Fruit fly (Drosophila melanogaster) whole organism, embryonic: ENCODE results near the gene Dbp73D.

ENCODE experiments used
- Atf6 ChIP-seq: fragments of 200-800 bp; sonication (Bioruptor generic); IDR thresholded peaks from 2 replicates; pipeline ENCODE4 v1.3.6; 2022; ENCODE audit warnings: missing biosample characterization, missing genetic modification characterization
- CG10462 ChIP-seq: fragments of 200-800 bp; sonication (Bioruptor generic); optimal IDR thresholded peaks from 2 replicates; lab custom pipeline; 2016; ENCODE audit warnings: missing biosample characterization, missing genetic modification characterization
- CG11695 ChIP-seq: fragments of 200-800 bp; sonication (Bioruptor generic); IDR thresholded peaks from 3 replicates; pipeline ENCODE4 v1.3.6; 2022; ENCODE audit warnings: missing biosample characterization, missing genetic modification characterization
- CG11696 ChIP-seq: fragments of 200-800 bp; sonication (Bioruptor generic); IDR thresholded peaks from 2 replicates; pipeline ENCODE4 v1.3.6; 2022; ENCODE audit warnings: missing biosample characterization, missing genetic modification characterization
- CG12769 ChIP-seq: fragments of 200-800 bp; sonication (Bioruptor generic); optimal IDR thresholded peaks from 2 replicates; lab custom pipeline; 2019; ENCODE audit warnings: missing biosample characterization, mild to moderate bottlenecking, missing genetic modification characterization, moderate library complexity
- CG14014 ChIP-seq: fragments of 200-800 bp; sonication (Bioruptor generic); IDR thresholded peaks from 2 replicates; pipeline ENCODE4 v1.3.6; 2022; ENCODE audit warnings: missing biosample characterization, missing genetic modification characterization
- CG14441 ChIP-seq: fragments of 200-800 bp; sonication (Bioruptor generic); IDR thresholded peaks from 2 replicates; pipeline ENCODE4 v1.3.6; 2022; ENCODE audit warnings: missing biosample characterization, missing genetic modification characterization
- CG15011 ChIP-seq: fragments of 200-800 bp; sonication (Bioruptor generic); optimal IDR thresholded peaks from 3 replicates; lab custom pipeline; 2018; ENCODE audit warnings: missing biosample characterization, mild to moderate bottlenecking, missing genetic modification characterization
- CG15514 ChIP-seq: fragments of 200-800 bp; sonication (Bioruptor generic); optimal IDR thresholded peaks from 3 replicates; lab custom pipeline; 2017; ENCODE audit warnings: missing biosample characterization, missing genetic modification characterization, mild to moderate bottlenecking, moderate library complexity, missing genetic modification reagents
- CG16813 ChIP-seq: fragments of 200-800 bp; sonication (Bioruptor generic); IDR thresholded peaks from 3 replicates; pipeline ENCODE4 v1.3.6; 2022; ENCODE audit warnings: missing biosample characterization, missing genetic modification characterization; ENCODE audit not compliant: partially characterized antibody
- CG18599 ChIP-seq: fragments of 200-800 bp; sonication (Bioruptor generic); optimal IDR thresholded peaks from 3 replicates; lab custom pipeline; 2017; ENCODE audit warnings: missing biosample characterization, missing genetic modification characterization, mild to moderate bottlenecking, moderate library complexity, missing genetic modification reagents
- CG18619 ChIP-seq: fragments of 200-800 bp; sonication (Bioruptor generic); optimal IDR thresholded peaks from 3 replicates; lab custom pipeline; 2017; ENCODE audit warnings: missing biosample characterization, mild to moderate bottlenecking, missing genetic modification characterization
- CG30403 ChIP-seq: fragments of 200-800 bp; sonication (Bioruptor generic); optimal IDR thresholded peaks from 3 replicates; lab custom pipeline; 2016; ENCODE audit warnings: missing biosample characterization, missing genetic modification characterization
- CG4360 ChIP-seq: fragments of 200-800 bp; sonication (Bioruptor generic); IDR thresholded peaks from 2 replicates; pipeline ENCODE4 v1.3.6; 2022; ENCODE audit warnings: missing biosample characterization, missing genetic modification characterization
- CG43689 ChIP-seq: fragments of 200-800 bp; sonication (Bioruptor generic); IDR thresholded peaks from 2 replicates; pipeline ENCODE4 v1.3.6; 2022; ENCODE audit warnings: missing biosample characterization, missing genetic modification characterization
- CG4854 ChIP-seq: fragments of 200-800 bp; sonication (Bioruptor generic); optimal IDR thresholded peaks from 2 replicates; lab custom pipeline; 2016; ENCODE audit warnings: missing biosample characterization, missing genetic modification characterization, inconsistent platforms
- CG6683 ChIP-seq: fragments of 200-800 bp; sonication (Bioruptor generic); optimal IDR thresholded peaks from 2 replicates; lab custom pipeline; 2017; ENCODE audit warnings: missing biosample characterization, mild to moderate bottlenecking, missing genetic modification characterization, missing genetic modification reagents
- CG7928 ChIP-seq: fragments of 200-800 bp; sonication (Bioruptor generic); optimal IDR thresholded peaks from 2 replicates; lab custom pipeline; 2017; ENCODE audit warnings: missing biosample characterization, mild to moderate bottlenecking, missing genetic modification characterization
- CG8089 ChIP-seq: fragments of 200-800 bp; sonication (Bioruptor generic); optimal IDR thresholded peaks from 3 replicates; lab custom pipeline; 2016; ENCODE audit warnings: missing biosample characterization, missing genetic modification characterization
- Dip2 ChIP-seq: fragments of 200-800 bp; sonication (Bioruptor generic); IDR thresholded peaks from 2 replicates; pipeline ENCODE4 v1.3.6; 2022; ENCODE audit warnings: missing biosample characterization, missing genetic modification characterization
- MTF-1 ChIP-seq: fragments of 200-800 bp; sonication (Bioruptor generic); optimal IDR thresholded peaks from 2 replicates; lab custom pipeline; 2018; ENCODE audit warnings: missing biosample characterization, mild to moderate bottlenecking, missing genetic modification characterization, borderline replicate concordance
- Max ChIP-seq: fragments of 200-800 bp; sonication (Bioruptor generic); optimal IDR thresholded peaks from 2 replicates; lab custom pipeline; 2016; ENCODE audit warnings: missing biosample characterization, mild to moderate bottlenecking, missing genetic modification characterization
- Nf-YA ChIP-seq: fragments of 200-800 bp; sonication (Bioruptor generic); IDR thresholded peaks from 2 replicates; pipeline ENCODE4 v1.3.6; 2022; ENCODE audit warnings: missing biosample characterization, missing genetic modification characterization
- Oli ChIP-seq: fragments of 200-800 bp; sonication (Bioruptor generic); optimal IDR thresholded peaks from 2 replicates; lab custom pipeline; 2018; ENCODE audit warnings: missing biosample characterization, mild to moderate bottlenecking, missing genetic modification characterization, moderate library complexity
- Rfx ChIP-seq: fragments of 200-800 bp; sonication (Bioruptor generic); IDR thresholded peaks from 2 replicates; pipeline ENCODE4 v1.3.6; 2022; ENCODE audit warnings: missing biosample characterization, missing genetic modification characterization
- Ssrp ChIP-seq: fragments of 200-800 bp; sonication (Bioruptor generic); optimal IDR thresholded peaks from 2 replicates; lab custom pipeline; 2018; ENCODE audit warnings: missing biosample characterization, mild to moderate bottlenecking, missing genetic modification characterization, moderate library complexity
- Taf1 ChIP-seq: fragments of 200-800 bp; sonication (Bioruptor generic); IDR thresholded peaks from 2 replicates; pipeline ENCODE4 v1.3.6; 2022; ENCODE audit warnings: missing biosample characterization, missing genetic modification characterization
- Xrp1 ChIP-seq: fragments of 200-800 bp; sonication (Bioruptor generic); IDR thresholded peaks from 2 replicates; pipeline ENCODE4 v1.3.6; 2022; ENCODE audit warnings: missing biosample characterization, missing genetic modification characterization
- YL-1 ChIP-seq: fragments of 200-800 bp; sonication (Bioruptor generic); optimal IDR thresholded peaks from 3 replicates; lab custom pipeline; 2017; ENCODE audit warnings: missing biosample characterization, mild to moderate bottlenecking, missing genetic modification characterization
- al ChIP-seq: fragments of 200-800 bp; sonication (Bioruptor generic); IDR thresholded peaks from 2 replicates; pipeline ENCODE4 v1.3.6; 2022; ENCODE audit warnings: missing biosample characterization, missing genetic modification characterization
- amos ChIP-seq: fragments of 200-800 bp; sonication (Bioruptor generic); IDR thresholded peaks from 2 replicates; pipeline ENCODE4 v1.3.6; 2022; ENCODE audit warnings: missing biosample characterization, missing genetic modification characterization; ENCODE audit not compliant: partially characterized antibody
- ara ChIP-seq: fragments of 200-800 bp; sonication (Bioruptor generic); IDR thresholded peaks from 2 replicates; pipeline ENCODE4 v1.3.6; 2022; ENCODE audit warnings: missing biosample characterization, missing genetic modification characterization
- bab2 ChIP-seq: fragments of 200-800 bp; sonication (Bioruptor generic); optimal IDR thresholded peaks from 2 replicates; lab custom pipeline; 2016; ENCODE audit warnings: missing biosample characterization, missing genetic modification characterization
- caup ChIP-seq: fragments of 200-800 bp; sonication (Bioruptor generic); optimal IDR thresholded peaks from 3 replicates; lab custom pipeline; 2017; ENCODE audit warnings: missing biosample characterization, mild to moderate bottlenecking, missing genetic modification characterization, moderate library complexity; ENCODE audit not compliant: severe bottlenecking
- ci ChIP-seq: fragments of 200-800 bp; sonication (Bioruptor generic); IDR thresholded peaks from 3 replicates; pipeline ENCODE4 v1.3.6; 2022; ENCODE audit warnings: missing biosample characterization, missing genetic modification characterization
- dati ChIP-seq: fragments of 200-800 bp; sonication (Bioruptor generic); IDR thresholded peaks from 2 replicates; pipeline ENCODE4 v1.3.6; 2022; ENCODE audit warnings: missing biosample characterization, missing genetic modification characterization
- dpn ChIP-seq, 2 experiments: fragments of 200-800 bp; sonication (Bioruptor generic); optimal IDR thresholded peaks; 3 replicates each; lab custom pipeline; 2016; ENCODE audit warnings: missing biosample characterization in 2 of 2, missing genetic modification characterization in 2 of 2
- fru ChIP-seq: fragments of >200 bp; optimal IDR thresholded peaks from 2 replicates; lab custom pipeline; 2017
- gsb ChIP-seq: fragments of 200-800 bp; sonication (Bioruptor generic); IDR thresholded peaks from 2 replicates; pipeline ENCODE4 v1.3.6; 2022; ENCODE audit warnings: missing biosample characterization, missing genetic modification characterization
- ham ChIP-seq: fragments of 200-800 bp; sonication (Bioruptor generic); IDR thresholded peaks from 2 replicates; pipeline ENCODE4 v1.3.6; 2022; ENCODE audit warnings: missing biosample characterization, missing genetic modification characterization
- insv ChIP-seq, 2 experiments: fragments of 200-800 bp; sonication (Bioruptor generic); optimal IDR thresholded peaks; 3 replicates each; lab custom pipeline; 2016 to 2018; ENCODE audit warnings: missing biosample characterization in 2 of 2, missing genetic modification characterization in 2 of 2
- jigr1 ChIP-seq: fragments of 200-800 bp; sonication (Bioruptor generic); IDR thresholded peaks from 3 replicates; pipeline ENCODE4 v1.3.6; 2022; ENCODE audit warnings: missing biosample characterization, missing genetic modification characterization
- knrl ChIP-seq: fragments of 200-800 bp; sonication (Bioruptor generic); IDR thresholded peaks from 3 replicates; pipeline ENCODE4 v1.3.6; 2022; ENCODE audit warnings: missing biosample characterization, missing genetic modification characterization; ENCODE audit not compliant: partially characterized antibody
- mam ChIP-seq: fragments of 200-800 bp; sonication (Bioruptor generic); optimal IDR thresholded peaks from 3 replicates; lab custom pipeline; 2016; ENCODE audit warnings: missing biosample characterization, missing genetic modification characterization
- peb ChIP-seq: fragments of 200-800 bp; sonication (Bioruptor generic); IDR thresholded peaks from 2 replicates; pipeline ENCODE4 v1.3.6; 2022; ENCODE audit warnings: missing biosample characterization, missing genetic modification characterization
- row ChIP-seq: fragments of 200-800 bp; sonication (Bioruptor generic); IDR thresholded peaks from 3 replicates; pipeline ENCODE4 v1.3.6; 2022; ENCODE audit warnings: missing biosample characterization, missing genetic modification characterization
- sens ChIP-seq: fragments of 200-800 bp; sonication (Bioruptor generic); peaks from one replicate; lab custom pipeline; 2016; ENCODE audit warnings: missing biosample characterization, missing genetic modification characterization
- seq ChIP-seq: fragments of 200-800 bp; sonication (Bioruptor generic); IDR thresholded peaks from 2 replicates; pipeline ENCODE4 v1.3.6; 2022; ENCODE audit warnings: missing biosample characterization, missing genetic modification characterization
- so ChIP-seq: fragments of 200-800 bp; sonication (Bioruptor generic); IDR thresholded peaks from 3 replicates; pipeline ENCODE4 v1.3.6; 2022; ENCODE audit warnings: missing biosample characterization, missing genetic modification characterization
- sr ChIP-seq: fragments of 200-800 bp; sonication (Bioruptor generic); IDR thresholded peaks from 3 replicates; pipeline ENCODE4 v1.3.6; 2022; ENCODE audit warnings: missing biosample characterization, missing genetic modification characterization
- ssp ChIP-seq: fragments of 200-800 bp; sonication (Bioruptor generic); IDR thresholded peaks from 2 replicates; pipeline ENCODE4 v1.3.6; 2022; ENCODE audit warnings: missing biosample characterization, missing genetic modification characterization
- stc ChIP-seq: fragments of 200-800 bp; sonication (Bioruptor generic); IDR thresholded peaks from 2 replicates; pipeline ENCODE4 v1.3.6; 2022; ENCODE audit warnings: missing biosample characterization, missing genetic modification characterization
- wor ChIP-seq: fragments of 200-800 bp; sonication (Bioruptor generic); IDR thresholded peaks from 2 replicates; pipeline ENCODE4 v1.3.6; 2022; ENCODE audit warnings: missing biosample characterization, missing genetic modification characterization

The Dbp73D gene

DNA sequence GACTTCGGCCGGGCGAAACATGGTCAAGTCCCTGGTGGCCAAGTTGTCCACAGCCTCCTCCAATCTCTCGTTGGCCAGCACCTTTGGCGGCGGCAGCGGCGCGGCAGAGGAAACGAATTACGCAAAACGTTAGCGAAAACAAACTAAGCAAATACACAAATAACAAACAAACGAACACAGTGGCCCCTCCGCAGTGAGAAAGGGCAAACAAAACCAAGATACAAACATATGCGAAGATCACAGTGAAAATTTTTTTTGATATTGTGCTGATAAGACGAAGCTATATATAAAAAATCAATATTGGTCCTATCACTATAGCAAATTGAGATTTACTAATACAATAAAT, 16.5 kb downstream of the Dbp73D start (continued):
- no peak for TF ChIP-seq gsb (GFP tag; lab: Robert Waterston, UW)
- TF ChIP-seq CG18599: peak; percentile 56
- no peak for TF ChIP-seq jigr1 (GFP tag; lab: Robert Waterston, UW)
- TF ChIP-seq dpn (GFP tag; optimal IDR thresholded peaks at IDR 0.05; lab: Kevin White, UChicago): peak in 1 of 2 experiments; percentile 12
- TF ChIP-seq knrl (GFP tag; lab: Robert Waterston, UW): no peak
- TF ChIP-seq CG18619 (GFP tag; lab: Kevin White, UChicago): no peak
- TF ChIP-seq CG10462 (GFP tag; lab: Kevin White, UChicago): no peak
- TF ChIP-seq ara (GFP tag; lab: Robert Waterston, UW): 0 out of 2 replicates have a peak, but pooled peaks have one; percentile 21
- TF ChIP-seq CG15514: peak; percentile 35
- TF ChIP-seq CG11696: no peak
- TF ChIP-seq amos (GFP tag; lab: Robert Waterston, UW): no peak
- no peak for TF ChIP-seq caup (GFP tag; lab: Kevin White, UChicago)
- TF ChIP-seq Atf6 (GFP tag; lab: Robert Waterston, UW): peak; percentile 53; the same call in 1 of the 2 replicates
- TF ChIP-seq Dip2 (GFP tag; lab: Robert Waterston, UW): no peak
- no peak for TF ChIP-seq CG6683 (GFP tag; lab: Kevin White, UChicago)
- no peak for TF ChIP-seq CG16813 (GFP tag; lab: Robert Waterston, UW)
- peak; percentile 53 for TF ChIP-seq Rfx
- peak; percentile 2 for TF ChIP-seq Oli
- no peak for TF ChIP-seq stc (GFP tag; lab: Robert Waterston, UW)
- no peak for TF ChIP-seq fru (lab: Kevin White, UChicago)
- no peak for TF ChIP-seq CG4360 (GFP tag; lab: Robert Waterston, UW)
- no peak for TF ChIP-seq mam (GFP tag; lab: Kevin White, UChicago)
- no peak for TF ChIP-seq CG7928 (GFP tag; lab: Kevin White, UChicago)
- peak; percentile 33 for TF ChIP-seq Xrp1 (GFP tag; lab: Robert Waterston, UW)
- TF ChIP-seq ssp (GFP tag; lab: Robert Waterston, UW): no peak
- TF ChIP-seq bab2 (GFP tag; lab: Kevin White, UChicago): peak; percentile 11
- TF ChIP-seq al (GFP tag; lab: Robert Waterston, UW): no peak
- no peak for TF ChIP-seq CG12769 (tag; lab: Kevin White, UChicago)
- no peak for TF ChIP-seq CG11695
- TF ChIP-seq Taf1: no peak
- peak; percentile 24 for TF ChIP-seq CG8089 (GFP tag; lab: Kevin White, UChicago)
- TF ChIP-seq sr: no peak
- TF ChIP-seq wor: no peak
- TF ChIP-seq CG30403 (GFP tag; lab: Kevin White, UChicago): no peak
- TF ChIP-seq sens (GFP tag; lab: Kevin White, UChicago): peak; percentile 59
- 0 out of 3 replicates have a peak, but pooled peaks have one; percentile 3 for TF ChIP-seq so (GFP tag; lab: Robert Waterston, UW)
- TF ChIP-seq CG14014 (GFP tag; lab: Robert Waterston, UW): no peak
- TF ChIP-seq insv (GFP tag; optimal IDR thresholded peaks at IDR 0.05; lab: Kevin White, UChicago): no peak
- TF ChIP-seq CG15011: peak; percentile 34
- TF ChIP-seq CG14441 (GFP tag; lab: Robert Waterston, UW): 0 out of 2 replicates have a peak, but pooled peaks have one; percentile 31
- peak; percentile 12 for TF ChIP-seq YL-1 (GFP tag; lab: Kevin White, UChicago)
- TF ChIP-seq ci (GFP tag; lab: Robert Waterston, UW): peak; percentile 48; the same call in 1 of the 3 replicates
- TF ChIP-seq dati (GFP tag; lab: Robert Waterston, UW): no peak
- TF ChIP-seq Max (GFP tag; lab: Kevin White, UChicago): no peak
- TF ChIP-seq row: 0 out of 3 replicates have a peak, but pooled peaks have one; percentile 13
- no peak for TF ChIP-seq ham (GFP tag; lab: Robert Waterston, UW)
- TF ChIP-seq Ssrp: no peak
- TF ChIP-seq peb (GFP tag; lab: Robert Waterston, UW): no peak
- TF ChIP-seq CG4854 (GFP tag; lab: Kevin White, UChicago): no peak
- peak; percentile 35; the same call in 1 of the 2 replicates for TF ChIP-seq seq (GFP tag; lab: Robert Waterston, UW)
- no peak for TF ChIP-seq CG43689 (GFP tag; lab: Robert Waterston, UW)
- TF ChIP-seq MTF-1 (GFP tag; lab: Kevin White, UChicago): peak; percentile 15
- no peak for TF ChIP-seq Nf-YA
